Worm (Caenorhabditis elegans) whole organism, midembryonic: ENCODE measurements around the gene srw-41.
"Not testable (repeated sequence)": the region's sequence is repeated elsewhere in the genome, so short reads cannot be mapped to it uniquely, and the experiment has no call there.

Experiments
- T22C8.4 ChIP-seq: fragments of 200-800 bp; sonication (Bioruptor generic); IDR thresholded peaks from 2 replicates; pipeline ENCODE4 v1.3.6; 2022; ENCODE audit warnings: missing genetic modification characterization, missing compliant biosample characterization
- cog-1 ChIP-seq: sonication (generic microtip); optimal IDR thresholded peaks from 2 replicates; lab custom pipeline; 2016; ENCODE audit warnings: missing genetic modification characterization, missing compliant biosample characterization
- flt-1 ChIP-seq: fragments of 200-800 bp; sonication (Bioruptor generic); IDR thresholded peaks from 2 replicates; pipeline ENCODE4 v1.3.6; 2022; ENCODE audit warnings: missing genetic modification characterization, missing compliant biosample characterization
- klf-2 ChIP-seq: fragments of 200-800 bp; sonication (Bioruptor generic); conservative IDR thresholded peaks from 2 replicates; pipeline ENCODE4 v1.3.6; 2022; ENCODE audit warnings: missing genetic modification reagents, missing genetic modification characterization, missing compliant biosample characterization
- med-1 ChIP-seq: sonication (generic microtip); optimal IDR thresholded peaks from 2 replicates; lab custom pipeline; 2017; ENCODE audit warnings: missing genetic modification characterization, mild to moderate bottlenecking, missing compliant biosample characterization, antibody characterized with exemption, missing genetic modification reagents; ENCODE audit not compliant: insufficient read depth
- ref-1 ChIP-seq: fragments of 200-800 bp; sonication (Bioruptor generic); conservative IDR thresholded peaks from 2 replicates; pipeline ENCODE4 v1.3.6; 2022; ENCODE audit warnings: missing genetic modification reagents, missing genetic modification characterization, missing compliant biosample characterization
- tab-1 ChIP-seq: fragments of 200-800 bp; sonication (Bioruptor generic); IDR thresholded peaks from 2 replicates; pipeline ENCODE4 v1.3.6; 2022; ENCODE audit warnings: missing genetic modification characterization, missing compliant biosample characterization
- ztf-23 ChIP-seq: fragments of 200-800 bp; sonication (Bioruptor generic); IDR thresholded peaks from 2 replicates; pipeline ENCODE4 v1.3.6; 2022; ENCODE audit warnings: missing genetic modification reagents, missing genetic modification characterization, missing compliant biosample characterization
- ztf-29 ChIP-seq: fragments of 200-800 bp; sonication (Bioruptor generic); IDR thresholded peaks from 2 replicates; pipeline ENCODE4 v1.3.6; 2022; ENCODE audit warnings: missing genetic modification reagents, missing genetic modification characterization, missing compliant biosample characterization

The srw-41 gene

ce11 chrV:16697178-16697577 is at the start of gene srw-41:
TSS of gene srw-41 (plus strand) at chrV:16697478.
- TF ChIP-seq ref-1 (GFP tag; lab: Robert Waterston, UW) (no peak), ztf-29 (GFP tag; lab: Robert Waterston, UW) (no peak), flt-1 (GFP tag; lab: Robert Waterston, UW) (no peak), cog-1 (tag; lab: Kevin White, UChicago) (no peak), tab-1 (GFP tag; lab: Robert Waterston, UW) (no peak), T22C8.4 (GFP tag; lab: Robert Waterston, UW) (no peak), ztf-23 (GFP tag; lab: Robert Waterston, UW) (no peak), med-1 (GFP tag; lab: Kevin White, UChicago) (no peak), klf-2 (GFP tag; lab: Robert Waterston, UW) (no peak)

- TF ChIP-seq ref-1 (GFP tag; lab: Robert Waterston, UW), result no peak
- no peak for TF ChIP-seq ztf-23 (GFP tag; lab: Robert Waterston, UW)
- no peak for TF ChIP-seq ztf-29 (GFP tag; lab: Robert Waterston, UW)
- no peak for TF ChIP-seq T22C8.4 (GFP tag; lab: Robert Waterston, UW)
- TF ChIP-seq klf-2 (GFP tag; lab: Robert Waterston, UW), result no peak
- no peak for TF ChIP-seq tab-1 (GFP tag; lab: Robert Waterston, UW)
- TF ChIP-seq cog-1 (tag; lab: Kevin White, UChicago), result no peak
- TF ChIP-seq flt-1 (GFP tag; lab: Robert Waterston, UW), result no peak
- no peak for TF ChIP-seq med-1 (GFP tag; lab: Kevin White, UChicago)
These were observed 48.8 kb upstream of the srw-41 start, which contains the start of gene W06G6.20 for ce11 chrV:16648317-16649018. TSS of gene W06G6.20 (minus strand) at chrV:16648367.

DNA sequence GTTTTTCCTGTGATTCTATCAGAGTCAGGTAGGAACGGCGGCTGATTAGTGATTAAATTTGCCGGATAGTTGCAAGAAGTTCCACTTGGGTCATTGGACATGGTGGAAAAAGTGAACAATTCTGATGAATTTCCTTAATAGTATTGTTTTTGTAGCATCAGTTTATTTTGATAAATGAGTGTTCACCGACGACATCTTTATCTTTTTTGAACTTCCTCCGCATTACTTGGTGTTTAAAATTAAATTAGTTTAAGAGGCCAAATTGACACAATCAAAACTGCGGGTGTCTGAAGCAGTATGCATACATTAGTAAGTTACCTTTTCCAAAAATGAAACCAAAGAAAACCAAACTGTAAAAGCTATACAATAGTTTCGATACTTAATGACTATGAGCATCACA is 48.1 kb upstream of the srw-41 start, which contains the start of gene W06G6.11:
Gene W06G6.11 (minus strand): TSS at position 101 of the 400 bp plus-strand sequence.
- not testable (repeated sequence) for TF ChIP-seq ztf-29, flt-1, ref-1 (GFP tag; lab: Robert Waterston, UW)

DNA sequence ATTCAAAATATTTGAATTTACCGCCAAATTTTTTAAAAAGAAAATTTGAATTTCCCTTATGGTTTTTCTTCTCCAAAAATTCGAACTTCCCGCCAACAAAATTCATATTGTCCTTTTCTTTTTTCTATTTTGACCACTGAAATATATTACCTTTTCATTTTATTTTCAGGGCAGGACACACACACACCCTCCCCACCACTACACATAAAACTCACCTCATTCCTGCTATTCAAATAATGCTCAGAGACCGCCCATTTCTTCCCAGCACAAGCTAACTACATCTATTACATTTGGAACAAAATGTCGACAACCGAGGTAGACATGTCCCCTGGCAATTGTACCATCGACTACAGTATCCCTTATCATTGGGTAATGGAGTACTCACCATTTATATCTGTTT is 43.0 kb upstream of the srw-41 start, which contains the start of gene W06G6.15:
Gene W06G6.15 (plus strand): TSS at position 301 of the 400 bp plus-strand sequence.
- TF ChIP-seq ref-1, ztf-23, flt-1 (GFP tag; lab: Robert Waterston, UW): not testable (repeated sequence)

- not testable (repeated sequence) for TF ChIP-seq flt-1 (GFP tag; lab: Robert Waterston, UW); cog-1 (tag; lab: Kevin White, UChicago); med-1 (GFP tag; lab: Kevin White, UChicago)
These were observed 36.5 kb upstream of the srw-41 start, which contains the start of gene Y70C5B.2 for ce11 chrV:16660816-16661215. TSS of gene Y70C5B.2 (minus strand) at chrV:16660916.

- TF ChIP-seq med-1 (GFP tag; lab: Kevin White, UChicago) (no peak), ztf-23 (GFP tag; lab: Robert Waterston, UW) (no peak), ztf-29 (GFP tag; lab: Robert Waterston, UW) (no peak), T22C8.4 (GFP tag; lab: Robert Waterston, UW) (no peak), flt-1 (GFP tag; lab: Robert Waterston, UW) (no peak), klf-2 (GFP tag; lab: Robert Waterston, UW) (no peak), ref-1 (GFP tag; lab: Robert Waterston, UW) (no peak), cog-1 (tag; lab: Kevin White, UChicago) (no peak), tab-1 (GFP tag; lab: Robert Waterston, UW) (no peak)
These were observed 30.6 kb upstream of the srw-41 start, which contains the start of gene F14F8.14 for ce11 chrV:16666647-16667046. TSS of gene F14F8.14 (minus strand) at chrV:16666747.

DNA sequence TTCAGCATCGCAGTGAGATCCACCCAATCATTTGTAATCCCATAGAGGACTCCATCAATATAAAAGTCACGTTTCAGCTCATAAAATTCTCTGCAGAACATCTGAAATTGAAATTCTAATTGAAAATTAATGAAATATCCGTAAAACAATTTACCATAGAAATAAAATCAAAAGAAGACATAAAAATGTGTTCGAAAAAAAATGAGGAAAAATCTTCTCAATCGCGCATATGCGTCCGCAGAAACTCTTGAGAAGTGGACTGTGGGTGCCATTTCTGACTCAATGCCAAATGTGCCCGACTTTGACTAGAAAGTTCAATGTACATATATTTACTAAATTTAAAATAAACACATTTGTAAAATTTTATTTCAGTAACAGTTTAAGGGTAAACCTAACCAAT is 28.8 kb upstream of the srw-41 start, which contains the start of gene F14F8.9:
Gene F14F8.9 (minus strand): TSS at position 101 of the 400 bp plus-strand sequence.
- TF ChIP-seq T22C8.4 (GFP tag; lab: Robert Waterston, UW) (no peak), med-1 (GFP tag; lab: Kevin White, UChicago) (no peak), tab-1 (GFP tag; lab: Robert Waterston, UW) (no peak), klf-2 (GFP tag; lab: Robert Waterston, UW) (no peak), cog-1 (tag; lab: Kevin White, UChicago) (no peak), ztf-29 (GFP tag; lab: Robert Waterston, UW) (no peak), ref-1 (GFP tag; lab: Robert Waterston, UW) (no peak), flt-1 (GFP tag; lab: Robert Waterston, UW) (no peak), ztf-23 (GFP tag; lab: Robert Waterston, UW) (no peak)

DNA sequence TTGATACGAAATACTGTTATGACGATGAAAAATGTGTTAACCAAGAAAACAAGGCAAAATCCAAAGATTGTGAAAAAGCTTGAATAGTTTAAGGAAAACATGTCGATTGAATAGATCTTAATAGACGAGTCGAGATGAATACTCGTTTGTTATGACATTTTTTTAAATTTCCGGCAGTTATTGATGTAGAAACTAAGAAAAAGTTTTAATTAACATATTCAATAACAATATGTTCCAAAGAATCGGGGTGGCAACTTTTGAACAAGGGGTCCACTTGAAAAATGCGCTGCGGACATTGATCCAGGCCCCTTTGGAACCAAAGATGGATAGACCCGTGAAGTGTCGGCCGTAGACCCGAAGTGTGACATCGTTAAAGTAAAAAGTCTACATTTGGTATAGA is 26.1 kb upstream of the srw-41 start, which contains the start of gene str-61:
Gene str-61 (minus strand): TSS at position 101 of the 400 bp plus-strand sequence.
- no peak for TF ChIP-seq tab-1 (GFP tag; lab: Robert Waterston, UW)

- no peak for TF ChIP-seq tab-1 (GFP tag; lab: Robert Waterston, UW)
- TF ChIP-seq klf-2 (GFP tag; lab: Robert Waterston, UW), result no peak
- TF ChIP-seq med-1 (GFP tag; lab: Kevin White, UChicago), result no peak
- TF ChIP-seq ref-1 (GFP tag; lab: Robert Waterston, UW), result no peak
- TF ChIP-seq flt-1 (GFP tag; lab: Robert Waterston, UW), result no peak
- no peak for TF ChIP-seq T22C8.4 (GFP tag; lab: Robert Waterston, UW)
- TF ChIP-seq ztf-23 (GFP tag; lab: Robert Waterston, UW), result no peak
- TF ChIP-seq ztf-29 (GFP tag; lab: Robert Waterston, UW), result no peak
- no peak for TF ChIP-seq cog-1 (tag; lab: Kevin White, UChicago)
These were observed 25.1 kb upstream of the srw-41 start, which contains the start of gene F14F8.8 for ce11 chrV:16672198-16672597. TSS of gene F14F8.8 (minus strand) at chrV:16672298.
